Worm (Caenorhabditis elegans) whole organism, L4 larva: ENCODE measurements around the gene F32D8.4.

Experiments
- R02D3.7 ChIP-seq: fragments of 150-350 bp; sonication (generic microtip); optimal IDR thresholded peaks from 3 replicates; lab custom pipeline; 2014; ENCODE audit warnings: missing biosample characterization, missing genetic modification characterization
- ama-1 ChIP-seq: fragments of 150-350 bp; optimal IDR thresholded peaks from 2 replicates; lab custom pipeline; 2014; ENCODE audit warnings: inconsistent platforms, mixed read lengths
- ceh-28 ChIP-seq: fragments of 150-350 bp; optimal IDR thresholded peaks from 2 replicates; lab custom pipeline; 2014; ENCODE audit warnings: missing biosample characterization, missing genetic modification reagents, missing genetic modification characterization
- egl-43 ChIP-seq: fragments of 200-800 bp; sonication (Bioruptor generic); IDR thresholded peaks from 2 replicates; pipeline ENCODE4 v1.3.6; 2022; ENCODE audit warnings: missing genetic modification reagents, missing genetic modification characterization, missing compliant biosample characterization
- lsy-2 ChIP-seq, 2 experiments: fragments of 150-350 bp in 1 of 2; sonication (generic microtip) in 1 of 2; optimal IDR thresholded peaks; 2 replicates each; lab custom pipeline; 2014 to 2017; ENCODE audit warnings: missing biosample characterization in 2 of 2, missing genetic modification characterization in 2 of 2
- mes-2 ChIP-seq: sonication (generic microtip); optimal IDR thresholded peaks from 2 replicates; lab custom pipeline; 2016; ENCODE audit warnings: missing genotype, mild to moderate bottlenecking, missing genetic modification characterization, missing compliant biosample characterization; ENCODE audit not compliant: poor library complexity, severe bottlenecking
- nhr-25 ChIP-seq: sonication (generic microtip); optimal IDR thresholded peaks from 2 replicates; lab custom pipeline; 2017; ENCODE audit warnings: missing genetic modification characterization, mild to moderate bottlenecking, missing compliant biosample characterization, antibody characterized with exemption, moderate library complexity, borderline replicate concordance; ENCODE audit not compliant: insufficient read depth
- nhr-76 ChIP-seq: fragments of 150-350 bp; optimal IDR thresholded peaks from 2 replicates; lab custom pipeline; 2014; ENCODE audit warnings: missing biosample characterization, missing genetic modification characterization
- unc-62 ChIP-seq, 3 experiments: fragments of 150-350 bp in 1 of 3; sonication (generic microtip); optimal IDR thresholded peaks in 2 of 3; peaks in 1 of 3; 1 replicate in 1 of 3; 2 replicates in 2 of 3; lab custom pipeline; 2014 to 2017; ENCODE audit warnings: missing biosample characterization in 3 of 3, missing genetic modification characterization in 3 of 3, missing genetic modification reagents in 3 of 3, missing genotype in 1 of 3
- ztf-11 ChIP-seq: fragments of 150-350 bp; optimal IDR thresholded peaks from 2 replicates; lab custom pipeline; 2014; ENCODE audit warnings: missing biosample characterization, missing genetic modification characterization

DNA sequence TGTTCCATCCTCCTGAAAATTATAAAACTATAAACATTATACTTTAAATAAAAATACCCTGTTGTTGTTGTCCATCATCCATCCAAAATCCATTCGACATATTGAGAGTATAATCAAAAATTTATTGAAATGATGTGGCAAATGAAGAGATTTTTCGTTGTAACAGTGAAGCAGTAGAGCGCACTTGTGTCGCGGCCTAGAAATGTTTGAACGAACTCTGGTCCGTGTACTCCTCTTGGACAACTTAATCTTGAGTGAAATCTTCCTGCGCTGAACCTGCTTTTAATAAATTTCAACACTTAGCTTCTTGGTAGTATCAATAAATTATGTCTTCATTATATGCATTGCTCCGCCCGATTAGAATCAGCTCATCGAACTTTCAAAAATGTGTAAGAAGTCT lies 1.2 kb upstream of the F32D8.4 start, which contains the start of the genes F32D8.14 and F32D8.5:
- no peak for TF ChIP-seq ama-1 (lab: Kevin White, UChicago)
- peak in 1 of 2 experiments; percentile 90 for TF ChIP-seq lsy-2 (tag; optimal IDR thresholded peaks at IDR 0.05; lab: Kevin White, UChicago)
- TF ChIP-seq mes-2 (tag; lab: Kevin White, UChicago), result peak; percentile 98
- no peak for TF ChIP-seq nhr-25
- no peak for TF ChIP-seq egl-43 (GFP tag; lab: Robert Waterston, UW)
- no peak for TF ChIP-seq nhr-76 (tag; lab: Kevin White, UChicago)
- TF ChIP-seq unc-62 (GFP tag; optimal IDR thresholded peaks at IDR 0.05 in 1 of 2; lab: Kevin White, UChicago), result peak in 1 of 2 experiments; percentile 84
- no peak for TF ChIP-seq unc-62 (tag; optimal IDR thresholded peaks at IDR 0.05; lab: Kevin White, UChicago)
- no peak for TF ChIP-seq ztf-11
- TF ChIP-seq R02D3.7 (tag; lab: Kevin White, UChicago), result no peak
- TF ChIP-seq ceh-28, result no peak
